Fruit fly (Drosophila melanogaster) whole organism, embryonic: ENCODE results near the gene Syt4.

Experiments
- CG16813 ChIP-seq: fragments of 200-800 bp; sonication (Bioruptor generic); IDR thresholded peaks from 3 replicates; pipeline ENCODE4 v1.3.6; 2022; ENCODE audit warnings: missing biosample characterization, missing genetic modification characterization; ENCODE audit not compliant: partially characterized antibody
- Dll ChIP-seq: fragments of 200-800 bp; sonication (Bioruptor generic); IDR thresholded peaks from 4 replicates; pipeline ENCODE4 v1.3.6; 2022; ENCODE audit warnings: missing biosample characterization, missing genetic modification characterization; ENCODE audit not compliant: partially characterized antibody
- Eip74EF ChIP-seq, 2 experiments: fragments of 200-800 bp in 1 of 2; fragments of >200 bp in 1 of 2; sonication (Bioruptor generic) in 1 of 2; optimal IDR thresholded peaks; 2 replicates each; lab custom pipeline; 2017 to 2019; ENCODE audit warnings: missing biosample characterization in 2 of 2, missing genetic modification characterization in 2 of 2, mild to moderate bottlenecking in 1 of 2, moderate library complexity in 1 of 2
- HmgZ ChIP-seq: fragments of 200-800 bp; sonication (Bioruptor generic); optimal IDR thresholded peaks from 2 replicates; lab custom pipeline; 2018; ENCODE audit warnings: missing biosample characterization, mild to moderate bottlenecking, missing genetic modification characterization
- Jarid2 ChIP-seq: fragments of 200-800 bp; sonication (Bioruptor generic); optimal IDR thresholded peaks from 3 replicates; lab custom pipeline; 2017; ENCODE audit warnings: mild to moderate bottlenecking, missing biosample characterization, missing genetic modification reagents, missing genetic modification characterization
- gt ChIP-seq: fragments of 200-800 bp; sonication (Bioruptor generic); IDR thresholded peaks from 2 replicates; pipeline ENCODE4 v1.3.6; 2022; ENCODE audit warnings: missing biosample characterization, missing genetic modification characterization
- prd ChIP-seq, 3 experiments: fragments of >200 bp in 2 of 3; fragments of 200-800 bp in 1 of 3; sonication (Bioruptor generic) in 1 of 3; optimal IDR thresholded peaks in 2 of 3; IDR thresholded peaks in 1 of 3; 2 replicates in 2 of 3; 3 replicates in 1 of 3; pipeline versions ENCODE4 v1.3.6 to Lab custom; 2017 to 2022; ENCODE audit warnings: missing biosample characterization in 1 of 3, missing genetic modification characterization in 1 of 3
- psq ChIP-seq: fragments of 200-800 bp; sonication (Bioruptor generic); optimal IDR thresholded peaks from 2 replicates; lab custom pipeline; 2017; ENCODE audit warnings: missing biosample characterization, missing genetic modification characterization

- TF ChIP-seq gt (no peak), psq (GFP tag; lab: Kevin White, UChicago) (no peak), Jarid2 (GFP tag; lab: Kevin White, UChicago) (no peak), CG16813 (GFP tag; lab: Robert Waterston, UW) (no peak), Eip74EF (GFP tag; optimal IDR thresholded peaks at IDR 0.05; lab: Kevin White, UChicago) (no peak), Dll (GFP tag; lab: Robert Waterston, UW) (no peak), HmgZ (tag; lab: Kevin White, UChicago) (no peak), prd (optimal IDR thresholded peaks at IDR 0.05; lab: Kevin White, UChicago) (no peak), prd (GFP tag; IDR thresholded peaks at IDR 0.05; lab: Robert Waterston, UW) (no peak)
Observed at dm6 chr3R:7313034-7313433, 47.2 kb downstream of the Syt4 start.
